Fruit fly (Drosophila melanogaster) whole organism, embryonic: Measurements from ENCODE around the gene ldbr.

Experiments used
- Abd-B ChIP-seq: fragments of 200-800 bp; sonication (Bioruptor generic); optimal IDR thresholded peaks from 2 replicates; lab custom pipeline; 2018; ENCODE audit warnings: missing biosample characterization, mild to moderate bottlenecking, missing genetic modification characterization, moderate library complexity
- Aef1 ChIP-seq: fragments of 200-800 bp; sonication (Bioruptor generic); IDR thresholded peaks from 3 replicates; pipeline ENCODE4 v1.3.6; 2022; ENCODE audit warnings: missing biosample characterization, missing genetic modification characterization
- Bdp1 ChIP-seq: fragments of 200-800 bp; sonication (Bioruptor generic); optimal IDR thresholded peaks from 3 replicates; lab custom pipeline; 2016; ENCODE audit warnings: missing biosample characterization, missing genetic modification characterization
- CG10462 ChIP-seq: fragments of 200-800 bp; sonication (Bioruptor generic); optimal IDR thresholded peaks from 2 replicates; lab custom pipeline; 2016; ENCODE audit warnings: missing biosample characterization, missing genetic modification characterization
- CG11560 ChIP-seq: fragments of 200-800 bp; sonication (Bioruptor generic); IDR thresholded peaks from 3 replicates; pipeline ENCODE4 v1.3.6; 2022; ENCODE audit warnings: missing biosample characterization, missing genetic modification characterization
- CG12219 ChIP-seq: fragments of 200-800 bp; sonication (Bioruptor generic); optimal IDR thresholded peaks from 3 replicates; lab custom pipeline; 2018; ENCODE audit warnings: missing biosample characterization, mild to moderate bottlenecking, missing genetic modification characterization
- CG12299 ChIP-seq: fragments of 200-800 bp; sonication (Bioruptor generic); optimal IDR thresholded peaks from 2 replicates; lab custom pipeline; 2018; ENCODE audit warnings: missing biosample characterization, mild to moderate bottlenecking, missing genetic modification characterization
- CG12391 ChIP-seq: fragments of 200-800 bp; sonication (Bioruptor generic); optimal IDR thresholded peaks from 3 replicates; lab custom pipeline; 2018; ENCODE audit warnings: missing biosample characterization, mild to moderate bottlenecking, missing genetic modification characterization, moderate library complexity
- CG15601 ChIP-seq: fragments of 200-800 bp; sonication (Bioruptor generic); optimal IDR thresholded peaks from 3 replicates; lab custom pipeline; 2019; ENCODE audit warnings: missing biosample characterization, mild to moderate bottlenecking, missing genetic modification characterization, moderate library complexity
- CG1602 ChIP-seq: fragments of 200-800 bp; sonication (Bioruptor generic); optimal IDR thresholded peaks from 3 replicates; lab custom pipeline; 2016; ENCODE audit warnings: missing biosample characterization, missing genetic modification characterization
- CG1792 ChIP-seq: fragments of 200-800 bp; sonication (Bioruptor generic); optimal IDR thresholded peaks from 2 replicates; lab custom pipeline; 2016; ENCODE audit warnings: missing biosample characterization, missing genetic modification characterization
- CG34376 ChIP-seq: fragments of 200-800 bp; sonication (Bioruptor generic); optimal IDR thresholded peaks from 2 replicates; lab custom pipeline; 2018; ENCODE audit warnings: missing biosample characterization, mild to moderate bottlenecking, missing genetic modification characterization
- CG3838 ChIP-seq: fragments of 200-800 bp; sonication (Bioruptor generic); optimal IDR thresholded peaks from 3 replicates; lab custom pipeline; 2016; ENCODE audit warnings: missing biosample characterization, missing genetic modification characterization
- CG4820 ChIP-seq: fragments of 200-800 bp; sonication (Bioruptor generic); optimal IDR thresholded peaks from 3 replicates; lab custom pipeline; 2016; ENCODE audit warnings: missing biosample characterization, missing genetic modification characterization
- CG6175 ChIP-seq: fragments of 200-800 bp; sonication (Bioruptor generic); IDR thresholded peaks from 3 replicates; pipeline ENCODE4 v1.3.6; 2022; ENCODE audit warnings: missing biosample characterization, missing genetic modification characterization
- CG6654 ChIP-seq: fragments of 200-800 bp; sonication (Bioruptor generic); optimal IDR thresholded peaks from 2 replicates; lab custom pipeline; 2017; ENCODE audit warnings: missing biosample characterization, mild to moderate bottlenecking, missing genetic modification characterization
- CG6765 ChIP-seq: fragments of 200-800 bp; sonication (Bioruptor generic); optimal IDR thresholded peaks from 3 replicates; lab custom pipeline; 2017; ENCODE audit warnings: missing biosample characterization, mild to moderate bottlenecking, missing genetic modification characterization
- CG8359 ChIP-seq: fragments of 200-800 bp; sonication (Bioruptor generic); optimal IDR thresholded peaks from 2 replicates; lab custom pipeline; 2017; ENCODE audit warnings: missing biosample characterization, mild to moderate bottlenecking, missing genetic modification characterization, borderline replicate concordance
- CrebB ChIP-seq: fragments of 200-800 bp; sonication (Bioruptor generic); optimal IDR thresholded peaks from 3 replicates; lab custom pipeline; 2018; ENCODE audit warnings: missing biosample characterization, mild to moderate bottlenecking, missing genetic modification characterization
- Dek ChIP-seq: fragments of 200-800 bp; sonication (Bioruptor generic); optimal IDR thresholded peaks from 3 replicates; lab custom pipeline; 2019; ENCODE audit warnings: missing biosample characterization, mild to moderate bottlenecking, missing genetic modification characterization, moderate library complexity
- Dref ChIP-seq: fragments of 200-800 bp; sonication (Bioruptor generic); IDR thresholded peaks from 2 replicates; pipeline ENCODE4 v1.3.6; 2022; ENCODE audit warnings: missing biosample characterization, missing genetic modification characterization
- H2.0 ChIP-seq: fragments of 200-800 bp; sonication (Bioruptor generic); IDR thresholded peaks from 2 replicates; pipeline ENCODE4 v1.3.6; 2022; ENCODE audit warnings: missing biosample characterization, missing genetic modification characterization
- HLH3B ChIP-seq: fragments of 200-800 bp; sonication (Bioruptor generic); IDR thresholded peaks from 2 replicates; pipeline ENCODE4 v1.3.6; 2022; ENCODE audit warnings: missing biosample characterization, missing genetic modification characterization
- Hey ChIP-seq: fragments of 200-800 bp; sonication (Bioruptor generic); optimal IDR thresholded peaks from 3 replicates; lab custom pipeline; 2018; ENCODE audit warnings: missing biosample characterization, mild to moderate bottlenecking, missing genetic modification characterization
- Hr3 ChIP-seq: fragments of 200-800 bp; sonication (Bioruptor generic); optimal IDR thresholded peaks from 3 replicates; lab custom pipeline; 2016; ENCODE audit warnings: missing biosample characterization, missing genetic modification characterization
- Hsf ChIP-seq: fragments of 200-800 bp; sonication (Bioruptor generic); optimal IDR thresholded peaks from 3 replicates; lab custom pipeline; 2016; ENCODE audit warnings: missing biosample characterization, missing genetic modification characterization
- MTF-1 ChIP-seq: fragments of 200-800 bp; sonication (Bioruptor generic); optimal IDR thresholded peaks from 2 replicates; lab custom pipeline; 2018; ENCODE audit warnings: missing biosample characterization, mild to moderate bottlenecking, missing genetic modification characterization, borderline replicate concordance
- Mad ChIP-seq: fragments of 200-800 bp; sonication (Bioruptor generic); optimal IDR thresholded peaks from 2 replicates; lab custom pipeline; 2016; ENCODE audit warnings: missing biosample characterization, missing genetic modification characterization
- NfI ChIP-seq: fragments of 200-800 bp; sonication (Bioruptor generic); optimal IDR thresholded peaks from 3 replicates; lab custom pipeline; 2018; ENCODE audit warnings: missing biosample characterization, mild to moderate bottlenecking, missing genetic modification characterization, moderate library complexity
- Rx ChIP-seq: fragments of 200-800 bp; sonication (Bioruptor generic); IDR thresholded peaks from 2 replicates; pipeline ENCODE4 v1.3.6; 2022; ENCODE audit warnings: missing biosample characterization, missing genetic modification characterization
- Vsx1 ChIP-seq: fragments of 200-800 bp; sonication (Bioruptor generic); optimal IDR thresholded peaks from 2 replicates; lab custom pipeline; 2017; ENCODE audit warnings: missing biosample characterization, mild to moderate bottlenecking, missing genetic modification characterization, missing genetic modification reagents
- ac ChIP-seq: fragments of 200-800 bp; sonication (Bioruptor generic); optimal IDR thresholded peaks from 3 replicates; lab custom pipeline; 2017; ENCODE audit warnings: missing biosample characterization, mild to moderate bottlenecking, missing genetic modification characterization
- aop ChIP-seq: fragments of 200-800 bp; sonication (Bioruptor generic); IDR thresholded peaks from 2 replicates; pipeline ENCODE4 v1.3.6; 2022; ENCODE audit warnings: missing biosample characterization, missing genetic modification characterization
- az2 ChIP-seq: fragments of 200-800 bp; sonication (Bioruptor generic); optimal IDR thresholded peaks from 3 replicates; lab custom pipeline; 2016; ENCODE audit warnings: missing biosample characterization, missing genetic modification characterization
- chm ChIP-seq: fragments of 200-800 bp; sonication (Bioruptor generic); IDR thresholded peaks from 2 replicates; pipeline ENCODE4 v1.3.6; 2022; ENCODE audit warnings: missing biosample characterization, missing genetic modification characterization
- corto ChIP-seq: fragments of 200-800 bp; sonication (Bioruptor generic); optimal IDR thresholded peaks from 2 replicates; lab custom pipeline; 2016; ENCODE audit warnings: missing biosample characterization, mild to moderate bottlenecking, missing genetic modification characterization, moderate library complexity
- dati ChIP-seq: fragments of 200-800 bp; sonication (Bioruptor generic); IDR thresholded peaks from 2 replicates; pipeline ENCODE4 v1.3.6; 2022; ENCODE audit warnings: missing biosample characterization, missing genetic modification characterization
- dysf ChIP-seq: fragments of 200-800 bp; sonication (Bioruptor generic); IDR thresholded peaks from 3 replicates; pipeline ENCODE4 v1.3.6; 2022; ENCODE audit warnings: missing biosample characterization, missing genetic modification characterization
- klu ChIP-seq: fragments of 200-800 bp; sonication (Bioruptor generic); IDR thresholded peaks from 2 replicates; pipeline ENCODE4 v1.3.6; 2022; ENCODE audit warnings: missing biosample characterization, missing genetic modification characterization
- nau ChIP-seq: fragments of 200-800 bp; sonication (Bioruptor generic); optimal IDR thresholded peaks from 3 replicates; lab custom pipeline; 2017; ENCODE audit warnings: missing biosample characterization, mild to moderate bottlenecking, missing genetic modification characterization, missing genetic modification reagents
- org-1 ChIP-seq: fragments of 200-800 bp; sonication (Bioruptor generic); optimal IDR thresholded peaks from 2 replicates; lab custom pipeline; 2017; ENCODE audit warnings: missing biosample characterization, missing genetic modification characterization
- pan ChIP-seq, 4 experiments: fragments of >200 bp in 3 of 4; fragments of 200-800 bp in 1 of 4; sonication (Bioruptor generic) in 1 of 4; optimal IDR thresholded peaks in 3 of 4; IDR thresholded peaks in 1 of 4; 2 replicates each; pipeline versions ENCODE4 v1.3.6 to Lab custom; 2017 to 2022; ENCODE audit warnings: missing biosample characterization in 2 of 4, missing genetic modification characterization in 2 of 4, mixed read lengths in 1 of 4
- ranshi ChIP-seq: fragments of 200-800 bp; sonication (Bioruptor generic); IDR thresholded peaks from 2 replicates; pipeline ENCODE4 v1.3.6; 2022; ENCODE audit warnings: missing biosample characterization, missing genetic modification characterization
- row ChIP-seq: fragments of 200-800 bp; sonication (Bioruptor generic); IDR thresholded peaks from 3 replicates; pipeline ENCODE4 v1.3.6; 2022; ENCODE audit warnings: missing biosample characterization, missing genetic modification characterization
- sc ChIP-seq, 3 experiments: fragments of >200 bp in 2 of 3; fragments of 200-800 bp in 1 of 3; sonication (Bioruptor generic) in 1 of 3; optimal IDR thresholded peaks; 2 replicates in 2 of 3; 3 replicates in 1 of 3; lab custom pipeline; 2017; ENCODE audit warnings: mild to moderate bottlenecking in 1 of 3, missing biosample characterization in 1 of 3, missing genetic modification characterization in 1 of 3, missing genetic modification reagents in 1 of 3
- schlank ChIP-seq: fragments of 200-800 bp; sonication (Bioruptor generic); optimal IDR thresholded peaks from 2 replicates; lab custom pipeline; 2018; ENCODE audit warnings: missing biosample characterization, mild to moderate bottlenecking, missing genetic modification characterization
- tap ChIP-seq: fragments of 200-800 bp; optimal IDR thresholded peaks from 3 replicates; lab custom pipeline; 2019; ENCODE audit warnings: missing biosample characterization, mild to moderate bottlenecking, missing genetic modification characterization, moderate library complexity
- tio ChIP-seq: fragments of 200-800 bp; sonication (Bioruptor generic); optimal IDR thresholded peaks from 2 replicates; lab custom pipeline; 2017; ENCODE audit warnings: missing biosample characterization, missing genetic modification characterization, inconsistent platforms
- wor ChIP-seq: fragments of 200-800 bp; sonication (Bioruptor generic); IDR thresholded peaks from 2 replicates; pipeline ENCODE4 v1.3.6; 2022; ENCODE audit warnings: missing biosample characterization, missing genetic modification characterization
- yki ChIP-seq: fragments of >200 bp; optimal IDR thresholded peaks from 3 replicates; lab custom pipeline; 2018

Gene ldbr

DNA sequence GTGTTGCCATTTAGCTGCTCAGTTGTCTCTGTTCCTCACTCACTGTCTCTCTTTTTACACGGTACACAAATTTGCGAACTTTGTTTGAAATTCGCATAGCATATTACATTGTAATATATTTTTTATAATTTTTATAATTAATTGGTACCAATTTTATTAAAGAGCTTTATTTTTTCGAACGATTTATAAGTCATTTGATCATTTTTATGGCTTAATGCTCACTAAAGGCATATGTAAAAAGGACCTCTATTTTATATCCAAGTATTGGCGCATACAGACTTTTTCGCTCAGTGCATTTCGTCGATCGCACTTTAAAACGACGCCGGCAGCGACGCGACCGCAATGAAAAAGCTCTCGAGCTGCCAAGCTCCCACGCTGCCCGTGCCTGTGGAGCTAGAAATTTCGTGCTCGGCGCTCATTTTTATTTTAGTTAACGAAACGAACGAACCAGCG lies 25.5 kb upstream of the ldbr start (continued):
- TF ChIP-seq sc (optimal IDR thresholded peaks at IDR 0.05; lab: Kevin White, UChicago) (no peak), sc (GFP tag; optimal IDR thresholded peaks at IDR 0.05; lab: Kevin White, UChicago) (peak; percentile 64), CG8359 (peak; percentile 63), CrebB (peak; percentile 90), nau (GFP tag; lab: Kevin White, UChicago) (peak; percentile 89), tap (tag; lab: Kevin White, UChicago) (peak; percentile 89), CG4820 (GFP tag; lab: Kevin White, UChicago) (peak; percentile 82), CG15601 (tag; lab: Kevin White, UChicago) (peak; percentile 63), Abd-B (GFP tag; lab: Kevin White, UChicago) (peak; percentile 79), CG12391 (peak; percentile 95), pan (optimal IDR thresholded peaks at IDR 0.05; lab: Kevin White, UChicago) (no peak), pan (GFP tag; optimal IDR thresholded peaks at IDR 0.05 in 1 of 2, IDR thresholded peaks at IDR 0.05 in 1 of 2) (peak in 1 of 2 experiments; percentile 94), H2.0 (GFP tag; lab: Robert Waterston, UW) (peak; percentile 90), aop (GFP tag; lab: Robert Waterston, UW) (no peak), Hr3 (GFP tag; lab: Kevin White, UChicago) (peak; percentile 94), Hey (tag; lab: Kevin White, UChicago) (peak; percentile 67), schlank (tag; lab: Kevin White, UChicago) (peak; percentile 90), org-1 (GFP tag; lab: Kevin White, UChicago) (peak; percentile 95), CG1602 (peak; percentile 89), dati (GFP tag; lab: Robert Waterston, UW) (no peak), tio (GFP tag; lab: Kevin White, UChicago) (peak; percentile 95), CG1792 (GFP tag; lab: Kevin White, UChicago) (peak; percentile 74), ranshi (GFP tag; lab: Robert Waterston, UW) (peak; percentile 93), NfI (GFP tag; lab: Kevin White, UChicago) (peak; percentile 97), Dek (tag; lab: Kevin White, UChicago) (peak; percentile 99), CG6654 (GFP tag; lab: Kevin White, UChicago) (peak; percentile 79), Vsx1 (GFP tag; lab: Kevin White, UChicago) (peak; percentile 86), klu (GFP tag; lab: Robert Waterston, UW) (peak; percentile 96), wor (GFP tag; lab: Robert Waterston, UW) (peak; percentile 86), yki (lab: Kevin White, UChicago) (no peak), row (peak; percentile 97), Rx (GFP tag; lab: Robert Waterston, UW) (peak; percentile 75; the same call in 1 of the 2 replicates), dysf (GFP tag; lab: Robert Waterston, UW) (peak; percentile 98), HLH3B (GFP tag; lab: Robert Waterston, UW) (peak; percentile 84), Mad (peak; percentile 82), CG11560 (peak; percentile 89), az2 (GFP tag; lab: Kevin White, UChicago) (peak; percentile 93), CG6765 (GFP tag; lab: Kevin White, UChicago) (peak; percentile 95), Hsf (GFP tag; lab: Kevin White, UChicago) (peak; percentile 79), corto (GFP tag; lab: Kevin White, UChicago) (peak; percentile 79), CG12219 (GFP tag; lab: Kevin White, UChicago) (peak; percentile 86), ac (GFP tag; lab: Kevin White, UChicago) (no peak), CG6175 (GFP tag; lab: Robert Waterston, UW) (peak; percentile 92), CG10462 (GFP tag; lab: Kevin White, UChicago) (peak; percentile 80), CG12299 (tag; lab: Kevin White, UChicago) (peak; percentile 94), Aef1 (GFP tag; lab: Robert Waterston, UW) (peak; percentile 96), Dref (GFP tag; lab: Robert Waterston, UW) (no peak), chm (peak; percentile 78; the same call in 1 of the 2 replicates), CG34376 (peak; percentile 94), CG3838 (GFP tag; lab: Kevin White, UChicago) (peak; percentile 67), MTF-1 (GFP tag; lab: Kevin White, UChicago) (peak; percentile 61), Bdp1 (GFP tag; lab: Kevin White, UChicago) (peak; percentile 60)
